Fruit fly (Drosophila melanogaster): ENCODE data around the gene MED17.

Gene MED17

dm6 chr3R:18235879-18236278, 47.0 kb downstream of the MED17 start, which contains the start of gene repo (continued):
- TF ChIP-seq pita (GFP tag; optimal IDR thresholded peaks at IDR 0.05) (no peak), Deaf1 (tag; optimal IDR thresholded peaks at IDR 0.05) (peak; percentile 6), Scr (GFP tag; IDR thresholded peaks at IDR 0.05; ENCODE audit: partially characterized antibody) (0 out of 2 replicates have a peak, but pooled peaks have one; percentile 23), Dip3 (GFP tag; optimal IDR thresholded peaks at IDR 0.05) (no peak), CG15696 (tag; optimal IDR thresholded peaks at IDR 0.05) (no peak), Nf-YC (tag; optimal IDR thresholded peaks at IDR 0.05) (peak; percentile 98), eyg (GFP tag; optimal IDR thresholded peaks at IDR 0.05) (no peak), CG16779 (GFP tag; IDR thresholded peaks at IDR 0.05) (no peak), CG5953 (GFP tag; IDR thresholded peaks at IDR 0.05) (no peak), ewg (GFP tag; optimal IDR thresholded peaks at IDR 0.05) (peak; percentile 18), dimm (GFP tag; IDR thresholded peaks at IDR 0.05) (no peak), amos (GFP tag; IDR thresholded peaks at IDR 0.05; ENCODE audit: partially characterized antibody) (no peak), Dll (GFP tag; IDR thresholded peaks at IDR 0.05; ENCODE audit: partially characterized antibody) (0 out of 4 replicates have a peak, but pooled peaks have one; percentile 40), salm (tag; optimal IDR thresholded peaks at IDR 0.05) (no peak), unpg (GFP tag; optimal IDR thresholded peaks at IDR 0.05) (no peak), ind (GFP tag; optimal IDR thresholded peaks at IDR 0.05) (no peak), schlank (tag; optimal IDR thresholded peaks at IDR 0.05) (no peak), sna (GFP tag; IDR thresholded peaks at IDR 0.05; ENCODE audit: partially characterized antibody) (no peak), CG7556 (GFP tag; optimal IDR thresholded peaks at IDR 0.05) (no peak), bab2 (GFP tag; optimal IDR thresholded peaks at IDR 0.05) (no peak), CG3847 (GFP tag; IDR thresholded peaks at IDR 0.05) (no peak), fd102C (GFP tag; optimal IDR thresholded peaks at IDR 0.05) (no peak), ssp (GFP tag; IDR thresholded peaks at IDR 0.05) (no peak), CG10366 (GFP tag; IDR thresholded peaks at IDR 0.05) (no peak), CG34422 (GFP tag; IDR thresholded peaks at IDR 0.05) (no peak), shn (GFP tag; optimal IDR thresholded peaks at IDR 0.05) (no peak), CG9437 (GFP tag; optimal IDR thresholded peaks at IDR 0.05) (no peak), CG18476 (GFP tag; optimal IDR thresholded peaks at IDR 0.05) (no peak), peb (GFP tag; IDR thresholded peaks at IDR 0.05) (no peak), CG32532 (GFP tag; IDR thresholded peaks at IDR 0.05) (peak; percentile 31; the same call in 1 of the 2 replicates), insv (GFP tag; optimal IDR thresholded peaks at IDR 0.05) (no peak), sqz (GFP tag; optimal IDR thresholded peaks at IDR 0.05) (no peak), zen (tag; optimal IDR thresholded peaks at IDR 0.05) (peak; percentile 37), mam (GFP tag; optimal IDR thresholded peaks at IDR 0.05) (no peak), CG7786 (GFP tag; optimal IDR thresholded peaks at IDR 0.05) (no peak), nerfin-1 (tag; optimal IDR thresholded peaks at IDR 0.05) (peak; percentile 43), hbn (GFP tag; IDR thresholded peaks at IDR 0.05; ENCODE audit: partially characterized antibody) (no peak), Camta (GFP tag; optimal IDR thresholded peaks at IDR 0.05) (no peak), CG8924 (tag; optimal IDR thresholded peaks at IDR 0.05) (no peak), zen2 (GFP tag; IDR thresholded peaks at IDR 0.05; ENCODE audit: partially characterized antibody) (no peak), CG9215 (GFP tag; IDR thresholded peaks at IDR 0.05) (no peak), lab (GFP tag; optimal IDR thresholded peaks at IDR 0.05) (no peak), maf-S (GFP tag; optimal IDR thresholded peaks at IDR 0.05) (no peak), onecut (GFP tag; IDR thresholded peaks at IDR 0.05) (no peak), CG10321 (GFP tag; IDR thresholded peaks at IDR 0.05) (peak; percentile 92), Lpt (GFP tag; optimal IDR thresholded peaks at IDR 0.05) (no peak), pb (GFP tag; optimal IDR thresholded peaks at IDR 0.05) (no peak), Ets97D (GFP tag; optimal IDR thresholded peaks at IDR 0.05) (no peak), hth (optimal IDR thresholded peaks at IDR 0.05) (no peak), CG17359 (tag; optimal IDR thresholded peaks at IDR 0.05) (no peak), Adf1 (GFP tag; IDR thresholded peaks at IDR 0.05) (peak; percentile 89), Dek (tag; optimal IDR thresholded peaks at IDR 0.05) (no peak)
